Worm (Caenorhabditis elegans) whole organism, late embryonic: Measurements from ENCODE around the gene F48E3.6.

Experiments
- ahr-1 ChIP-seq: sonication (generic microtip); optimal IDR thresholded peaks from 2 replicates; lab custom pipeline; 2016; ENCODE audit warnings: missing genetic modification characterization, missing compliant biosample characterization
- ceh-18 ChIP-seq: sonication (generic microtip); optimal IDR thresholded peaks from 2 replicates; lab custom pipeline; 2016; ENCODE audit warnings: missing genetic modification characterization, missing compliant biosample characterization
- ceh-22 ChIP-seq: sonication (generic microtip); optimal IDR thresholded peaks from 2 replicates; lab custom pipeline; 2017; ENCODE audit warnings: missing biosample characterization, missing genetic modification characterization
- ceh-30 ChIP-seq: fragments of 150-350 bp; optimal IDR thresholded peaks from 2 replicates; lab custom pipeline; 2014; ENCODE audit warnings: missing biosample characterization, missing genetic modification characterization
- ceh-31 ChIP-seq: sonication (generic microtip); optimal IDR thresholded peaks from 2 replicates; lab custom pipeline; 2016; ENCODE audit warnings: missing genetic modification characterization, missing compliant biosample characterization
- ceh-34 ChIP-seq: sonication (generic microtip); optimal IDR thresholded peaks from 2 replicates; lab custom pipeline; 2016; ENCODE audit warnings: mild to moderate bottlenecking, missing genetic modification characterization, missing compliant biosample characterization
- ceh-45 ChIP-seq: fragments of 200-800 bp; sonication (Bioruptor generic); IDR thresholded peaks from 2 replicates; pipeline ENCODE4 v1.3.6; 2022; ENCODE audit warnings: missing genetic modification reagents, missing genetic modification characterization, missing compliant biosample characterization
- elt-4 ChIP-seq: sonication (generic microtip); optimal IDR thresholded peaks from 2 replicates; lab custom pipeline; 2016; ENCODE audit warnings: missing genetic modification characterization, missing compliant biosample characterization
- eyg-1 ChIP-seq: sonication (generic microtip); optimal IDR thresholded peaks from 2 replicates; lab custom pipeline; 2016; ENCODE audit warnings: missing genotype, missing genetic modification characterization, missing compliant biosample characterization
- hlh-13 ChIP-seq: fragments of 200-800 bp; sonication (Bioruptor generic); optimal IDR thresholded peaks from 2 replicates; lab custom pipeline; 2018; ENCODE audit warnings: mild to moderate bottlenecking, missing genetic modification characterization, missing compliant biosample characterization
- hlh-6 ChIP-seq: sonication (generic microtip); optimal IDR thresholded peaks from 2 replicates; lab custom pipeline; 2016; ENCODE audit warnings: missing genotype, missing genetic modification characterization, missing compliant biosample characterization
- hlh-8 ChIP-seq: sonication (generic microtip); optimal IDR thresholded peaks from 2 replicates; lab custom pipeline; 2016; ENCODE audit warnings: missing genotype, missing genetic modification characterization, missing compliant biosample characterization
- madf-2 ChIP-seq: sonication (generic microtip); optimal IDR thresholded peaks from 2 replicates; lab custom pipeline; 2017; ENCODE audit warnings: missing genetic modification characterization, missing compliant biosample characterization
- mec-3 ChIP-seq: sonication (generic microtip); optimal IDR thresholded peaks from 2 replicates; lab custom pipeline; 2016; ENCODE audit warnings: borderline replicate concordance, missing genetic modification characterization, missing compliant biosample characterization
- nfya-1 ChIP-seq: sonication (generic microtip); optimal IDR thresholded peaks from 2 replicates; lab custom pipeline; 2017; ENCODE audit warnings: missing genetic modification characterization, mild to moderate bottlenecking, missing compliant biosample characterization, antibody characterized with exemption, moderate library complexity
- pat-9 ChIP-seq: fragments of 200-800 bp; sonication (Bioruptor generic); optimal IDR thresholded peaks from 2 replicates; lab custom pipeline; 2018; ENCODE audit warnings: mild to moderate bottlenecking, missing genetic modification characterization, moderate library complexity, missing compliant biosample characterization
- pax-1 ChIP-seq: fragments of 150-350 bp; optimal IDR thresholded peaks from 2 replicates; lab custom pipeline; 2014; ENCODE audit warnings: missing biosample characterization, missing genetic modification characterization
- pha-4 ChIP-seq: fragments of 150-350 bp; optimal IDR thresholded peaks from 2 replicates; lab custom pipeline; 2018; ENCODE audit warnings: missing biosample characterization, missing genetic modification reagents, missing genetic modification characterization
- pqm-1 ChIP-seq: sonication (generic microtip); optimal IDR thresholded peaks from 2 replicates; lab custom pipeline; 2016; ENCODE audit warnings: missing genetic modification characterization, missing compliant biosample characterization
- pros-1 ChIP-seq: fragments of 150-350 bp; optimal IDR thresholded peaks from 2 replicates; lab custom pipeline; 2014; ENCODE audit warnings: missing biosample characterization, missing genetic modification reagents, missing genetic modification characterization
- ref-2 ChIP-seq: sonication (generic microtip); optimal IDR thresholded peaks from 2 replicates; lab custom pipeline; 2016; ENCODE audit warnings: missing genetic modification characterization, missing compliant biosample characterization
- rnt-1 ChIP-seq: sonication (generic microtip); optimal IDR thresholded peaks from 2 replicates; lab custom pipeline; 2016; ENCODE audit warnings: missing genetic modification characterization, missing compliant biosample characterization
- sdc-2 ChIP-seq: sonication (generic microtip); optimal IDR thresholded peaks from 2 replicates; lab custom pipeline; 2016; ENCODE audit warnings: missing genotype, missing genetic modification characterization, missing compliant biosample characterization
- sox-2 ChIP-seq: fragments of 200-800 bp; sonication (Bioruptor generic); IDR thresholded peaks from 2 replicates; pipeline ENCODE4 v1.3.6; 2022; ENCODE audit warnings: missing genetic modification reagents, missing genetic modification characterization, missing compliant biosample characterization
- tbx-2 ChIP-seq: sonication (generic microtip); optimal IDR thresholded peaks from 2 replicates; lab custom pipeline; 2016; ENCODE audit warnings: missing genetic modification characterization, missing compliant biosample characterization
- tbx-7 ChIP-seq: sonication (generic microtip); optimal IDR thresholded peaks from 2 replicates; lab custom pipeline; 2016; ENCODE audit warnings: missing genotype, missing genetic modification characterization, missing compliant biosample characterization
- ttx-3 ChIP-seq: sonication (generic microtip); optimal IDR thresholded peaks from 2 replicates; lab custom pipeline; 2016; ENCODE audit warnings: missing genetic modification reagents, missing genetic modification characterization, missing compliant biosample characterization
- unc-3 ChIP-seq, 2 experiments: fragments of 200-800 bp in 1 of 2; sonication (Bioruptor generic) in 1 of 2; sonication (generic microtip) in 1 of 2; conservative IDR thresholded peaks in 1 of 2; optimal IDR thresholded peaks in 1 of 2; 2 replicates each; pipeline versions ENCODE4 v1.3.6 to Lab custom; 2016 to 2022; ENCODE audit warnings: missing compliant biosample characterization in 2 of 2, missing genetic modification characterization in 2 of 2, missing genetic modification reagents in 1 of 2
- unc-42 ChIP-seq: sonication (generic microtip); optimal IDR thresholded peaks from 2 replicates; lab custom pipeline; 2016; ENCODE audit warnings: missing genotype, missing genetic modification characterization, missing compliant biosample characterization
- unc-55 ChIP-seq: sonication (generic microtip); optimal IDR thresholded peaks from 2 replicates; lab custom pipeline; 2017; ENCODE audit warnings: missing biosample characterization, missing genetic modification reagents, missing genetic modification characterization

Gene F48E3.6

ce11 chrX:7474968-7475433, 27.7 kb downstream of the F48E3.6 start, which contains the start of gene coh-1:
Gene coh-1, minus strand, starts transcription at chrX:7475018.
- TF ChIP-seq ceh-31 (tag; lab: Kevin White, UChicago) (peak; percentile 85), ceh-34 (tag; lab: Kevin White, UChicago) (peak; percentile 41), ceh-18 (tag; lab: Kevin White, UChicago) (peak; percentile 24), ceh-30 (tag; lab: Kevin White, UChicago) (peak; percentile 2), unc-42 (tag; lab: Kevin White, UChicago) (peak; percentile 83), ahr-1 (tag; lab: Kevin White, UChicago) (no peak), mec-3 (tag; lab: Kevin White, UChicago) (no peak), pax-1 (tag; lab: Kevin White, UChicago) (no peak), tbx-2 (tag; lab: Kevin White, UChicago) (peak; percentile 43), nfya-1 (tag; lab: Kevin White, UChicago) (peak; percentile 68), unc-55 (GFP tag; lab: Kevin White, UChicago) (peak; percentile 21), pros-1 (tag; lab: Kevin White, UChicago) (peak; percentile 50), rnt-1 (tag; lab: Kevin White, UChicago) (peak; percentile 54)

- TF ChIP-seq ceh-45 (GFP tag; lab: Robert Waterston, UW) (no peak), hlh-13 (GFP tag; lab: Kevin White, UChicago) (no peak), eyg-1 (tag; lab: Kevin White, UChicago) (no peak), pqm-1 (tag; lab: Kevin White, UChicago) (no peak), sox-2 (peak; percentile 77; the same call in 1 of the 2 replicates), ceh-31 (tag; lab: Kevin White, UChicago) (peak; percentile 16), rnt-1 (tag; lab: Kevin White, UChicago) (no peak)
These were observed 32.8 kb downstream of the F48E3.6 start for ce11 chrX:7469907-7470306.

- TF ChIP-seq pat-9 (tag; lab: Kevin White, UChicago) = no peak
- TF ChIP-seq hlh-6 (tag; lab: Kevin White, UChicago) = no peak
- TF ChIP-seq unc-3 (GFP tag; conservative IDR thresholded peaks at IDR 0.05; lab: Robert Waterston, UW) = no peak
- no peak for TF ChIP-seq unc-3 (tag; optimal IDR thresholded peaks at IDR 0.05; lab: Kevin White, UChicago)
- TF ChIP-seq pqm-1 (tag; lab: Kevin White, UChicago) = no peak
- no peak for TF ChIP-seq ceh-22 (tag; lab: Kevin White, UChicago)
- no peak for TF ChIP-seq tbx-7 (tag; lab: Kevin White, UChicago)
- no peak for TF ChIP-seq madf-2 (tag; lab: Kevin White, UChicago)
- no peak for TF ChIP-seq eyg-1 (tag; lab: Kevin White, UChicago)
- no peak for TF ChIP-seq tbx-2 (tag; lab: Kevin White, UChicago)
- no peak for TF ChIP-seq hlh-8 (tag; lab: Kevin White, UChicago)
- no peak for TF ChIP-seq sdc-2
- TF ChIP-seq, all 69 proteins: peak for 0
These were observed 36.0 kb downstream of the F48E3.6 start for ce11 chrX:7466682-7467081.

ce11 chrX:7464389-7464788, 38.3 kb downstream of the F48E3.6 start:
- TF ChIP-seq nfya-1 (tag; lab: Kevin White, UChicago) = peak; percentile 47
- TF ChIP-seq ceh-34 (tag; lab: Kevin White, UChicago) = peak; percentile 48
- no peak for TF ChIP-seq ceh-31 (tag; lab: Kevin White, UChicago)
- no peak for TF ChIP-seq mec-3 (tag; lab: Kevin White, UChicago)

ce11 chrX:7463637-7464036, 39.1 kb downstream of the F48E3.6 start, which contains the start of gene sox-2:
Gene sox-2, minus strand, starts transcription at chrX:7463736.
- no peak for TF ChIP-seq ceh-45 (GFP tag; lab: Robert Waterston, UW)
- no peak for TF ChIP-seq unc-42 (tag; lab: Kevin White, UChicago)
- no peak for TF ChIP-seq elt-4
- TF ChIP-seq sox-2 = peak; percentile 69
- TF ChIP-seq ceh-31 (tag; lab: Kevin White, UChicago) = peak; percentile 51
- TF ChIP-seq ref-2 = peak; percentile 4
- no peak for TF ChIP-seq pha-4

ce11 chrX:7460516-7460915, 42.2 kb downstream of the F48E3.6 start:
- TF ChIP-seq nfya-1 (tag; lab: Kevin White, UChicago) = peak; percentile 93
- TF ChIP-seq unc-42 (tag; lab: Kevin White, UChicago) = no peak
- peak; percentile 47 for TF ChIP-seq ref-2
- peak; percentile 2 for TF ChIP-seq ceh-34 (tag; lab: Kevin White, UChicago)
- TF ChIP-seq hlh-6 (tag; lab: Kevin White, UChicago) = peak; percentile 19
- no peak for TF ChIP-seq pha-4
- peak; percentile 67 for TF ChIP-seq ceh-31 (tag; lab: Kevin White, UChicago)
- TF ChIP-seq ttx-3 = no peak
